Fruit fly (Drosophila melanogaster): Measurements from ENCODE around the gene CG32284.
A peak's percentile ranks its signal among the peaks of the same experiment; 100 is the strongest.

CG32284 gene

dm6 chr3L:3192333-3192894 lies 6.0 kb downstream of the CG32284 start, which contains the start of gene CG14965 (continued):
- peak; percentile 95 for TF ChIP-seq Sry-δ (GFP tag; optimal IDR thresholded peaks at IDR 0.05)
- no peak for TF ChIP-seq slp2 (GFP tag; optimal IDR thresholded peaks at IDR 0.05)
- no peak for TF ChIP-seq CG6689 (GFP tag; IDR thresholded peaks at IDR 0.05)
- TF ChIP-seq Dll (GFP tag; IDR thresholded peaks at IDR 0.05; ENCODE audit: partially characterized antibody) = peak; percentile 97
- TF ChIP-seq Rx (GFP tag; IDR thresholded peaks at IDR 0.05) = no peak
- TF ChIP-seq vvl (GFP tag; IDR thresholded peaks at IDR 0.05) = no peak
- TF ChIP-seq inv (GFP tag; IDR thresholded peaks at IDR 0.05; ENCODE audit: partially characterized antibody) = peak; percentile 86
- no peak for TF ChIP-seq Max (GFP tag; optimal IDR thresholded peaks at IDR 0.05)
- TF ChIP-seq Atf6 (GFP tag; IDR thresholded peaks at IDR 0.05) = no peak
- TF ChIP-seq chm (GFP tag; IDR thresholded peaks at IDR 0.05) = no peak
- no peak for TF ChIP-seq chn (GFP tag; optimal IDR thresholded peaks at IDR 0.05)
- TF ChIP-seq repo (GFP tag; optimal IDR thresholded peaks at IDR 0.05) = no peak
- TF ChIP-seq ham (GFP tag; IDR thresholded peaks at IDR 0.05) = no peak
- TF ChIP-seq CG12219 (GFP tag; optimal IDR thresholded peaks at IDR 0.05) = no peak
- TF ChIP-seq CG17829 (tag; optimal IDR thresholded peaks at IDR 0.05) = no peak
- no peak for TF ChIP-seq otp (GFP tag; IDR thresholded peaks at IDR 0.05)
- no peak for TF ChIP-seq cad (GFP tag; optimal IDR thresholded peaks at IDR 0.05)
- TF ChIP-seq CG14014 (GFP tag; IDR thresholded peaks at IDR 0.05) = no peak
- no peak for TF ChIP-seq MTF-1 (GFP tag; optimal IDR thresholded peaks at IDR 0.05; ENCODE audit: borderline replicate concordance)
- TF ChIP-seq grau (tag; optimal IDR thresholded peaks at IDR 0.05) = no peak
- TF ChIP-seq ind (GFP tag; optimal IDR thresholded peaks at IDR 0.05) = no peak
- TF ChIP-seq MBD-R2 (GFP tag; IDR thresholded peaks at IDR 0.05) = peak; percentile 62
- TF ChIP-seq CG2712 (tag; optimal IDR thresholded peaks at IDR 0.05) = no peak
- no peak for TF ChIP-seq CHES-1-like (GFP tag; optimal IDR thresholded peaks at IDR 0.05)
- no peak for TF ChIP-seq CG7556 (GFP tag; optimal IDR thresholded peaks at IDR 0.05)
- no peak for TF ChIP-seq Dek (tag; optimal IDR thresholded peaks at IDR 0.05)
- no peak for TF ChIP-seq CG12659 (GFP tag; optimal IDR thresholded peaks at IDR 0.05)
- TF ChIP-seq CG12769 (tag; optimal IDR thresholded peaks at IDR 0.05) = no peak
- no peak for TF ChIP-seq phol (tag; optimal IDR thresholded peaks at IDR 0.05)
- TF ChIP-seq ato (GFP tag; IDR thresholded peaks at IDR 0.05; ENCODE audit: partially characterized antibody) = peak; percentile 75
- TF ChIP-seq CG8388 (GFP tag; optimal IDR thresholded peaks at IDR 0.05) = no peak
- peak in 1 of 2 experiments; percentile 81 for TF ChIP-seq crp (GFP tag; optimal IDR thresholded peaks at IDR 0.05)
- TF ChIP-seq fd64A (GFP tag; optimal IDR thresholded peaks at IDR 0.05) = no peak
- TF ChIP-seq NFAT (GFP tag; IDR thresholded peaks at IDR 0.05) = no peak
- no peak for TF ChIP-seq gcm2 (GFP tag; optimal IDR thresholded peaks at IDR 0.05)
- no peak for TF ChIP-seq CG6854 (GFP tag; optimal IDR thresholded peaks at IDR 0.05)
- TF ChIP-seq Fer1 (GFP tag; optimal IDR thresholded peaks at IDR 0.05) = no peak
- no peak for TF ChIP-seq Xrp1 (GFP tag; IDR thresholded peaks at IDR 0.05)
- TF ChIP-seq CG18262 (tag; optimal IDR thresholded peaks at IDR 0.05) = no peak
- peak; percentile 95 for TF ChIP-seq BEAF-32 (GFP tag; optimal IDR thresholded peaks at IDR 0.05)
- peak; percentile 87 for TF ChIP-seq CG14860 (GFP tag; IDR thresholded peaks at IDR 0.05; ENCODE audit: partially characterized antibody)
- no peak for TF ChIP-seq Dip2 (GFP tag; IDR thresholded peaks at IDR 0.05)
- TF ChIP-seq mam (GFP tag; optimal IDR thresholded peaks at IDR 0.05) = peak; percentile 13
- peak; percentile 91 for TF ChIP-seq HLH4C (GFP tag; IDR thresholded peaks at IDR 0.05; ENCODE audit: partially characterized antibody)
- no peak for TF ChIP-seq NfI (GFP tag; optimal IDR thresholded peaks at IDR 0.05)
- TF ChIP-seq Hand (GFP tag; optimal IDR thresholded peaks at IDR 0.05) = no peak
- peak; percentile 80 for TF ChIP-seq CG2116 (GFP tag; optimal IDR thresholded peaks at IDR 0.05)
- TF ChIP-seq Abd-B (GFP tag; optimal IDR thresholded peaks at IDR 0.05) = no peak
- no peak for TF ChIP-seq CG17359 (tag; optimal IDR thresholded peaks at IDR 0.05)
- TF ChIP-seq CG11247 (GFP tag; IDR thresholded peaks at IDR 0.05) = no peak

Data from whole organism, embryonic.